Comparison of ENCODE assay signal across 6 worm cellular contexts in genomic region chrII:1323190-1323651, ce11.
TF ChIP-seq lines count a peak whose summit lies in the region.

No protein-coding gene starts in this region.

TF ChIP-seq in whole organism, L1 larva, 84 proteins besides CTCF, POLR2A, EP300 and RAD21 (continued from another document):
- peak in 1 of 3 experiments; percentile 50 for TF ChIP-seq ceh-82 (tag; optimal IDR thresholded peaks at IDR 0.05; lab: Kevin White, UChicago)
- peak; percentile 51 for TF ChIP-seq nhr-71 (tag; optimal IDR thresholded peaks at IDR 0.05; lab: Kevin White, UChicago)
- peak; percentile 35 for TF ChIP-seq tbx-2 (tag; optimal IDR thresholded peaks at IDR 0.05; lab: Kevin White, UChicago)
- TF ChIP-seq lin-14 (GFP tag; optimal IDR thresholded peaks at IDR 0.05; lab: Kevin White, UChicago) = peak; percentile 69
- peak; percentile 31 for TF ChIP-seq lin-15B (tag; optimal IDR thresholded peaks at IDR 0.05; lab: Kevin White, UChicago)
- peak; percentile 50 for TF ChIP-seq fkh-8 (tag; optimal IDR thresholded peaks at IDR 0.05; lab: Kevin White, UChicago)
- TF ChIP-seq ceh-8 (GFP tag; optimal IDR thresholded peaks at IDR 0.05; lab: Kevin White, UChicago) = peak; percentile 15
- peak in 1 of 2 experiments; percentile 39 for TF ChIP-seq lin-35 (GFP tag; optimal IDR thresholded peaks at IDR 0.05; lab: Kevin White, UChicago)
- peak; percentile 55 for TF ChIP-seq unc-86 (tag; optimal IDR thresholded peaks at IDR 0.05; lab: Kevin White, UChicago)
- TF ChIP-seq efl-1 (optimal IDR thresholded peaks at IDR 0.05; lab: Kevin White, UChicago) = peak; percentile 25 to 30
- TF ChIP-seq efl-1 (GFP tag; optimal IDR thresholded peaks at IDR 0.05 in 1 of 2; lab: Kevin White, UChicago) = peak in 1 of 2 experiments; percentile 28
- TF ChIP-seq egl-13 (tag; optimal IDR thresholded peaks at IDR 0.05; lab: Kevin White, UChicago) = peak; percentile 19
- TF ChIP-seq nhr-85 (tag; lab: Kevin White, UChicago) = no peak
- peak; percentile 28 to 34 for TF ChIP-seq lsy-2 (tag; optimal IDR thresholded peaks at IDR 0.05; lab: Kevin White, UChicago)
TF ChIP-seq in whole organism, L1 larva: peak in this region for 16.

TF ChIP-seq in whole organism, L2 larva, 48 proteins besides CTCF, POLR2A, EP300 and RAD21 (continued from another document and continues in another):
- no peak for TF ChIP-seq nhr-10 (tag; optimal IDR thresholded peaks at IDR 0.05; lab: Kevin White, UChicago)
- no peak for TF ChIP-seq ztf-1 (GFP tag; conservative IDR thresholded peaks at IDR 0.05; lab: Robert Waterston, UW)
- no peak for TF ChIP-seq nhr-11 (tag; optimal IDR thresholded peaks at IDR 0.05; lab: Kevin White, UChicago)
- TF ChIP-seq crh-2 (tag; optimal IDR thresholded peaks at IDR 0.05; lab: Kevin White, UChicago) = peak; percentile 37
- no peak for TF ChIP-seq ceh-16 (tag; optimal IDR thresholded peaks at IDR 0.05; lab: Kevin White, UChicago)
- TF ChIP-seq nhr-12 (tag; optimal IDR thresholded peaks at IDR 0.05; lab: Kevin White, UChicago) = no peak
- TF ChIP-seq lsy-2 (tag; optimal IDR thresholded peaks at IDR 0.05; lab: Kevin White, UChicago) = peak; percentile 21 to 58
- TF ChIP-seq gmeb-1 (tag; optimal IDR thresholded peaks at IDR 0.05; lab: Kevin White, UChicago) = no peak
- no peak for TF ChIP-seq nhr-77 (tag; optimal IDR thresholded peaks at IDR 0.05; lab: Kevin White, UChicago)
- no peak for TF ChIP-seq lin-11 (tag; optimal IDR thresholded peaks at IDR 0.05; lab: Kevin White, UChicago)
- no peak for TF ChIP-seq ZK546.5 (tag; optimal IDR thresholded peaks at IDR 0.05; lab: Kevin White, UChicago)
- peak; percentile 29 for TF ChIP-seq sma-9 (GFP tag; optimal IDR thresholded peaks at IDR 0.05; lab: Kevin White, UChicago)
- no peak for TF ChIP-seq sma-9 (tag; optimal IDR thresholded peaks at IDR 0.05; lab: Kevin White, UChicago)
- no peak for TF ChIP-seq snpc-4 (tag; optimal IDR thresholded peaks at IDR 0.05; lab: Kevin White, UChicago)
- TF ChIP-seq sem-4 (tag; optimal IDR thresholded peaks at IDR 0.05; lab: Kevin White, UChicago) = no peak
- no peak for TF ChIP-seq F13H6.1 (tag; optimal IDR thresholded peaks at IDR 0.05; lab: Kevin White, UChicago)
- no peak for TF ChIP-seq ztf-11 (tag; optimal IDR thresholded peaks at IDR 0.05; lab: Kevin White, UChicago)
- no peak for TF ChIP-seq skn-1 (tag; optimal IDR thresholded peaks at IDR 0.05; lab: Kevin White, UChicago)
- TF ChIP-seq mab-5 (tag; optimal IDR thresholded peaks at IDR 0.05; lab: Kevin White, UChicago) = peak; percentile 13
- no peak for TF ChIP-seq nhr-25 (tag; optimal IDR thresholded peaks at IDR 0.05; lab: Kevin White, UChicago)
- TF ChIP-seq nhr-129 (tag; optimal IDR thresholded peaks at IDR 0.05; lab: Kevin White, UChicago) = no peak
- no peak for TF ChIP-seq R02D3.7 (tag; optimal IDR thresholded peaks at IDR 0.05; lab: Kevin White, UChicago)
- no peak for TF ChIP-seq mbf-1 (tag; optimal IDR thresholded peaks at IDR 0.05; lab: Kevin White, UChicago)
- no peak for TF ChIP-seq nhr-237 (tag; optimal IDR thresholded peaks at IDR 0.05; lab: Kevin White, UChicago)
- peak; percentile 72 for TF ChIP-seq C34F6.9 (tag; optimal IDR thresholded peaks at IDR 0.05; lab: Kevin White, UChicago)

TF ChIP-seq in whole organism, L3 larva, 47 proteins besides CTCF, POLR2A, EP300 and RAD21 (continued from another document):
- TF ChIP-seq egl-5 (tag; optimal IDR thresholded peaks at IDR 0.05; lab: Kevin White, UChicago) (no peak), fkh-2 (tag; optimal IDR thresholded peaks at IDR 0.05; lab: Kevin White, UChicago) (no peak)
TF ChIP-seq in whole organism, L3 larva: peak in this region for 8.

TF ChIP-seq in whole organism, L4 larva, 104 proteins besides CTCF, POLR2A, EP300 and RAD21 (continued from another document and continues in another):
- TF ChIP-seq nhr-11 (tag; optimal IDR thresholded peaks at IDR 0.05; lab: Kevin White, UChicago) = no peak
- no peak for TF ChIP-seq egl-27 (tag; optimal IDR thresholded peaks at IDR 0.05; lab: Kevin White, UChicago)
- no peak for TF ChIP-seq snpc-4 (tag; optimal IDR thresholded peaks at IDR 0.05; lab: Kevin White, UChicago)
- TF ChIP-seq dmd-9 (GFP tag; IDR thresholded peaks at IDR 0.05; lab: Robert Waterston, UW) = no peak
- no peak for TF ChIP-seq unc-39 (tag; optimal IDR thresholded peaks at IDR 0.05; lab: Kevin White, UChicago)
- TF ChIP-seq Y105C5A.15 (GFP tag; IDR thresholded peaks at IDR 0.05; lab: Robert Waterston, UW) = no peak
- no peak for TF ChIP-seq zfp-2 (tag; optimal IDR thresholded peaks at IDR 0.05; lab: Kevin White, UChicago)
- no peak for TF ChIP-seq duxl-1 (tag; optimal IDR thresholded peaks at IDR 0.05; lab: Kevin White, UChicago; ENCODE audit: poor library complexity)
- no peak for TF ChIP-seq F44E2.7 (GFP tag; IDR thresholded peaks at IDR 0.05; lab: Robert Waterston, UW)
- no peak for TF ChIP-seq nhr-76 (tag; optimal IDR thresholded peaks at IDR 0.05; lab: Kevin White, UChicago)
- TF ChIP-seq ceh-28 (tag; optimal IDR thresholded peaks at IDR 0.05; lab: Kevin White, UChicago) = no peak
- TF ChIP-seq hmg-1.1 (GFP tag; IDR thresholded peaks at IDR 0.05; lab: Robert Waterston, UW) = peak; percentile 66
- peak; percentile 22 for TF ChIP-seq F37D6.2 (tag; optimal IDR thresholded peaks at IDR 0.05; lab: Kevin White, UChicago)
- no peak for TF ChIP-seq daf-19 (GFP tag; conservative IDR thresholded peaks at IDR 0.05; lab: Robert Waterston, UW)
- peak in 1 of 2 experiments; percentile 58 for TF ChIP-seq lsy-2 (tag; optimal IDR thresholded peaks at IDR 0.05; lab: Kevin White, UChicago)
- peak in 1 of 2 experiments; percentile 12 for TF ChIP-seq hif-1 (tag; optimal IDR thresholded peaks at IDR 0.05; lab: Kevin White, UChicago)
- 0 out of 2 replicates have a peak, but pooled peaks have one; percentile 8 for TF ChIP-seq ZK337.2 (GFP tag; IDR thresholded peaks at IDR 0.05; lab: Robert Waterston, UW)
- no peak for TF ChIP-seq nhr-237 (tag; optimal IDR thresholded peaks at IDR 0.05; lab: Kevin White, UChicago)
- TF ChIP-seq ztf-11 (tag; optimal IDR thresholded peaks at IDR 0.05; lab: Kevin White, UChicago) = no peak
- no peak for TF ChIP-seq zag-1 (tag; optimal IDR thresholded peaks at IDR 0.05; lab: Kevin White, UChicago)
- no peak for TF ChIP-seq mxl-2 (GFP tag; conservative IDR thresholded peaks at IDR 0.05; lab: Robert Waterston, UW)
- peak; percentile 94 for TF ChIP-seq aha-1 (tag; lab: Kevin White, UChicago)
- TF ChIP-seq Y75B8A.6 (GFP tag; IDR thresholded peaks at IDR 0.05; lab: Robert Waterston, UW) = no peak
- peak; percentile 26 for TF ChIP-seq dpl-1 (GFP tag; optimal IDR thresholded peaks at IDR 0.05; lab: Kevin White, UChicago)
- no peak for TF ChIP-seq ztf-7 (tag; optimal IDR thresholded peaks at IDR 0.05; lab: Kevin White, UChicago)
- TF ChIP-seq Y48G9A.11 (GFP tag; IDR thresholded peaks at IDR 0.05; lab: Robert Waterston, UW) = 0 out of 2 replicates have a peak, but pooled peaks have one; percentile 10
- TF ChIP-seq lin-38 (GFP tag; IDR thresholded peaks at IDR 0.05; lab: Robert Waterston, UW) = peak; percentile 81
- TF ChIP-seq unc-130 (GFP tag; optimal IDR thresholded peaks at IDR 0.05; lab: Kevin White, UChicago) = peak; percentile 21
- TF ChIP-seq mdt-29 (GFP tag; IDR thresholded peaks at IDR 0.05; lab: Robert Waterston, UW) = no peak
- no peak for TF ChIP-seq T20F7.1 (GFP tag; optimal IDR thresholded peaks at IDR 0.05; lab: Kevin White, UChicago)
- 0 out of 2 replicates have a peak, but pooled peaks have one; percentile 15 for TF ChIP-seq dmd-6 (GFP tag; IDR thresholded peaks at IDR 0.05; lab: Robert Waterston, UW)
- peak; percentile 32 for TF ChIP-seq nhr-102 (tag; optimal IDR thresholded peaks at IDR 0.05; lab: Kevin White, UChicago)

TF ChIP-seq in whole organism, late embryonic, 69 proteins besides CTCF, POLR2A, EP300 and RAD21 (continued from another document and continues in another):
- TF ChIP-seq pax-1 (tag; optimal IDR thresholded peaks at IDR 0.05; lab: Kevin White, UChicago) (no peak), rnt-1 (tag; optimal IDR thresholded peaks at IDR 0.05; lab: Kevin White, UChicago) (no peak), ceh-18 (tag; optimal IDR thresholded peaks at IDR 0.05; lab: Kevin White, UChicago) (no peak), ztf-16 (tag; optimal IDR thresholded peaks at IDR 0.05; lab: Kevin White, UChicago) (no peak), mec-3 (tag; optimal IDR thresholded peaks at IDR 0.05; lab: Kevin White, UChicago; ENCODE audit: borderline replicate concordance) (no peak), hlh-6 (tag; optimal IDR thresholded peaks at IDR 0.05; lab: Kevin White, UChicago) (no peak), sox-4 (tag; optimal IDR thresholded peaks at IDR 0.05; lab: Kevin White, UChicago) (no peak), pros-1 (tag; optimal IDR thresholded peaks at IDR 0.05; lab: Kevin White, UChicago) (no peak), Y22D7AL.16 (tag; optimal IDR thresholded peaks at IDR 0.05; lab: Kevin White, UChicago) (no peak), pha-2 (tag; optimal IDR thresholded peaks at IDR 0.05; lab: Kevin White, UChicago) (no peak), hlh-15 (tag; optimal IDR thresholded peaks at IDR 0.05; lab: Kevin White, UChicago) (no peak), nhr-11 (tag; optimal IDR thresholded peaks at IDR 0.05; lab: Kevin White, UChicago) (no peak), dmd-4 (tag; optimal IDR thresholded peaks at IDR 0.05; lab: Kevin White, UChicago; ENCODE audit: borderline replicate concordance) (no peak), nfya-1 (tag; optimal IDR thresholded peaks at IDR 0.05; lab: Kevin White, UChicago) (peak; percentile 7), hlh-30 (tag; optimal IDR thresholded peaks at IDR 0.05; lab: Kevin White, UChicago; ENCODE audit: insufficient read depth) (no peak), ceh-6 (GFP tag; optimal IDR thresholded peaks at IDR 0.05; lab: Kevin White, UChicago) (no peak), fkh-6 (tag; optimal IDR thresholded peaks at IDR 0.05; lab: Kevin White, UChicago) (no peak), pha-4 (tag; optimal IDR thresholded peaks at IDR 0.05; lab: Kevin White, UChicago) (no peak), unc-42 (tag; optimal IDR thresholded peaks at IDR 0.05; lab: Kevin White, UChicago) (peak; percentile 89), ceh-14 (tag; optimal IDR thresholded peaks at IDR 0.05; lab: Kevin White, UChicago) (peak; percentile 99), sox-2 (GFP tag; IDR thresholded peaks at IDR 0.05; lab: Robert Waterston, UW) (no peak), syd-9 (tag; optimal IDR thresholded peaks at IDR 0.05; lab: Kevin White, UChicago) (no peak), odd-2 (tag; optimal IDR thresholded peaks at IDR 0.05; lab: Kevin White, UChicago) (no peak), ceh-9 (tag; optimal IDR thresholded peaks at IDR 0.05; lab: Kevin White, UChicago) (no peak), lim-6 (tag; optimal IDR thresholded peaks at IDR 0.05; lab: Kevin White, UChicago) (no peak), C38D4.7 (GFP tag; optimal IDR thresholded peaks at IDR 0.05; lab: Kevin White, UChicago) (no peak), ref-2 (tag; optimal IDR thresholded peaks at IDR 0.05; lab: Kevin White, UChicago) (no peak), lin-11 (tag; optimal IDR thresholded peaks at IDR 0.05; lab: Kevin White, UChicago) (no peak), elt-2 (tag; optimal IDR thresholded peaks at IDR 0.05; lab: Kevin White, UChicago) (no peak), ceh-48 (tag; optimal IDR thresholded peaks at IDR 0.05; lab: Kevin White, UChicago) (peak; percentile 70), ceh-30 (tag; optimal IDR thresholded peaks at IDR 0.05; lab: Kevin White, UChicago) (no peak), sdc-2 (tag; optimal IDR thresholded peaks at IDR 0.05; lab: Kevin White, UChicago) (no peak), zip-5 (tag; optimal IDR thresholded peaks at IDR 0.05; lab: Kevin White, UChicago) (no peak), ahr-1 (tag; optimal IDR thresholded peaks at IDR 0.05; lab: Kevin White, UChicago) (no peak), ttx-3 (tag; optimal IDR thresholded peaks at IDR 0.05; lab: Kevin White, UChicago) (no peak), gmeb-2 (tag; optimal IDR thresholded peaks at IDR 0.05; lab: Kevin White, UChicago) (no peak)

TF ChIP-seq in whole organism, young adult, 124 proteins besides CTCF, POLR2A, EP300 and RAD21 (continued from another document):
- TF ChIP-seq B0336.3 (GFP tag; IDR thresholded peaks at IDR 0.05; lab: Robert Waterston, UW) (peak; percentile 95), cebp-1 (GFP tag; IDR thresholded peaks at IDR 0.05; lab: Robert Waterston, UW) (no peak), cebp-1 (tag; optimal IDR thresholded peaks at IDR 0.05; lab: Kevin White, UChicago) (peak; percentile 74), egrh-3 (GFP tag; IDR thresholded peaks at IDR 0.05; lab: Robert Waterston, UW) (peak; percentile 77; the same call in 1 of the 2 replicates), hmg-1.2 (GFP tag; IDR thresholded peaks at IDR 0.05; lab: Robert Waterston, UW) (peak; percentile 44; the same call in 1 of the 2 replicates), hrde-1 (tag; optimal IDR thresholded peaks at IDR 0.05; lab: Kevin White, UChicago; ENCODE audit: borderline replicate concordance) (peak; percentile 89), F10E7.11 (tag; optimal IDR thresholded peaks at IDR 0.05; lab: Kevin White, UChicago) (peak; percentile 78), xnd-1 (tag; optimal IDR thresholded peaks at IDR 0.05; lab: Kevin White, UChicago) (peak; percentile 40), T26A5.8 (tag; optimal IDR thresholded peaks at IDR 0.05; lab: Kevin White, UChicago) (peak; percentile 64), dox-1 (GFP tag; IDR thresholded peaks at IDR 0.05; lab: Robert Waterston, UW) (0 out of 2 replicates have a peak, but pooled peaks have one; percentile 40), nhr-27 (tag; optimal IDR thresholded peaks at IDR 0.05; lab: Kevin White, UChicago) (peak; percentile 43), unc-130 (GFP tag; optimal IDR thresholded peaks at IDR 0.05; lab: Kevin White, UChicago) (peak; percentile 62), lin-40 (tag; optimal IDR thresholded peaks at IDR 0.05; lab: Kevin White, UChicago) (peak; percentile 40), ekl-4 (GFP tag; IDR thresholded peaks at IDR 0.05; lab: Robert Waterston, UW) (peak; percentile 76), snpc-1.3 (tag; optimal IDR thresholded peaks at IDR 0.05; lab: Kevin White, UChicago; ENCODE audit: insufficient read depth) (peak; percentile 4), repo-1 (tag; optimal IDR thresholded peaks at IDR 0.05; lab: Kevin White, UChicago) (peak; percentile 40), ama-1 (optimal IDR thresholded peaks at IDR 0.05; lab: Kevin White, UChicago) (no peak), ama-1 (GFP tag; optimal IDR thresholded peaks at IDR 0.05; lab: Kevin White, UChicago) (peak in 1 of 2 experiments; percentile 1), F52B5.7 (tag; optimal IDR thresholded peaks at IDR 0.05; lab: Kevin White, UChicago) (peak; percentile 71), madf-3 (GFP tag; IDR thresholded peaks at IDR 0.05; lab: Robert Waterston, UW) (0 out of 2 replicates have a peak, but pooled peaks have one; percentile 60), nfya-1 (tag; optimal IDR thresholded peaks at IDR 0.05; lab: Kevin White, UChicago; ENCODE audit: borderline replicate concordance, insufficient read depth) (no peak), D2030.7 (GFP tag; IDR thresholded peaks at IDR 0.05; lab: Robert Waterston, UW) (peak; percentile 14; the same call in 1 of the 2 replicates), snpc-3.4 (tag; optimal IDR thresholded peaks at IDR 0.05; lab: Kevin White, UChicago) (peak; percentile 2), ztf-22 (GFP tag; optimal IDR thresholded peaks at IDR 0.05; lab: Kevin White, UChicago) (peak; percentile 7)
